Fruit fly (Drosophila melanogaster) whole organism, embryonic: ENCODE results near the gene CG8870.

Source experiments
- ATbp ChIP-seq: fragments of 200-800 bp; sonication (Bioruptor generic); optimal IDR thresholded peaks from 2 replicates; lab custom pipeline; 2017; ENCODE audit warnings: missing biosample characterization, mild to moderate bottlenecking, missing genetic modification characterization, missing genetic modification reagents
- Adf1 ChIP-seq: fragments of 200-800 bp; sonication (Bioruptor generic); IDR thresholded peaks from 2 replicates; pipeline ENCODE4 v1.3.6; 2022; ENCODE audit warnings: missing biosample characterization, missing genetic modification characterization
- Atf3 ChIP-seq: fragments of 200-800 bp; sonication (Bioruptor generic); optimal IDR thresholded peaks from 3 replicates; lab custom pipeline; 2016; ENCODE audit warnings: missing biosample characterization, missing genetic modification characterization
- Bgb ChIP-seq: fragments of 200-800 bp; sonication (Bioruptor generic); IDR thresholded peaks from 2 replicates; pipeline ENCODE4 v1.3.6; 2022; ENCODE audit warnings: missing biosample characterization, missing genetic modification characterization; ENCODE audit not compliant: partially characterized antibody
- CG10147 ChIP-seq: fragments of 200-800 bp; sonication (Bioruptor generic); optimal IDR thresholded peaks from 2 replicates; lab custom pipeline; 2019; ENCODE audit warnings: missing biosample characterization, mild to moderate bottlenecking, missing genetic modification characterization, moderate library complexity
- CG10979 ChIP-seq: fragments of 200-800 bp; sonication (Bioruptor generic); optimal IDR thresholded peaks from 2 replicates; lab custom pipeline; 2018; ENCODE audit warnings: missing biosample characterization, mild to moderate bottlenecking, missing genetic modification characterization, moderate library complexity
- CG11456 ChIP-seq: fragments of 200-800 bp; sonication (Bioruptor generic); IDR thresholded peaks from 3 replicates; pipeline ENCODE4 v1.3.6; 2022; ENCODE audit warnings: missing biosample characterization, missing genetic modification characterization
- CG12659 ChIP-seq: fragments of 200-800 bp; sonication (Bioruptor generic); optimal IDR thresholded peaks from 3 replicates; lab custom pipeline; 2017; ENCODE audit warnings: mild to moderate bottlenecking, missing biosample characterization, missing genetic modification reagents, missing genetic modification characterization
- CG12744 ChIP-seq: fragments of 200-800 bp; sonication (Bioruptor generic); optimal IDR thresholded peaks from 2 replicates; lab custom pipeline; 2016; ENCODE audit warnings: missing biosample characterization, missing genetic modification characterization
- CG15479 ChIP-seq: fragments of 200-800 bp; sonication (Bioruptor generic); optimal IDR thresholded peaks from 3 replicates; lab custom pipeline; 2019; ENCODE audit warnings: missing biosample characterization, mild to moderate bottlenecking, missing genetic modification characterization, moderate library complexity
- CG2116 ChIP-seq: fragments of 200-800 bp; sonication (Bioruptor generic); optimal IDR thresholded peaks from 3 replicates; lab custom pipeline; 2018; ENCODE audit warnings: missing biosample characterization, mild to moderate bottlenecking, missing genetic modification characterization
- CG2120 ChIP-seq: fragments of 200-800 bp; sonication (Bioruptor generic); optimal IDR thresholded peaks from 3 replicates; lab custom pipeline; 2016; ENCODE audit warnings: missing biosample characterization, missing genetic modification characterization
- CG2712 ChIP-seq: fragments of 200-800 bp; optimal IDR thresholded peaks from 3 replicates; lab custom pipeline; 2019; ENCODE audit warnings: missing biosample characterization, mild to moderate bottlenecking, missing genetic modification characterization, moderate library complexity
- CG2875 ChIP-seq: fragments of 200-800 bp; sonication (Bioruptor generic); optimal IDR thresholded peaks from 2 replicates; lab custom pipeline; 2017; ENCODE audit warnings: missing biosample characterization, mild to moderate bottlenecking, missing genetic modification characterization, missing genetic modification reagents
- CG32767 ChIP-seq: fragments of 200-800 bp; sonication (Bioruptor generic); IDR thresholded peaks from 2 replicates; pipeline ENCODE4 v1.3.6; 2022; ENCODE audit warnings: missing biosample characterization, missing genetic modification characterization
- CG32772 ChIP-seq: fragments of 200-800 bp; sonication (Bioruptor generic); IDR thresholded peaks from 2 replicates; pipeline ENCODE4 v1.3.6; 2022; ENCODE audit warnings: missing biosample characterization, missing genetic modification characterization
- CG33213 ChIP-seq: fragments of 200-800 bp; sonication (Bioruptor generic); optimal IDR thresholded peaks from 3 replicates; lab custom pipeline; 2016; ENCODE audit warnings: missing biosample characterization, missing genetic modification characterization
- CG3407 ChIP-seq: fragments of 200-800 bp; sonication (Bioruptor generic); optimal IDR thresholded peaks from 2 replicates; lab custom pipeline; 2018; ENCODE audit warnings: missing biosample characterization, mild to moderate bottlenecking, missing genetic modification characterization
- CG42726 ChIP-seq: fragments of 200-800 bp; sonication (Bioruptor generic); IDR thresholded peaks from 2 replicates; pipeline ENCODE4 v1.3.6; 2022; ENCODE audit warnings: missing biosample characterization, missing genetic modification characterization; ENCODE audit not compliant: partially characterized antibody
- CG4282 ChIP-seq: fragments of 200-800 bp; sonication (Bioruptor generic); optimal IDR thresholded peaks from 2 replicates; lab custom pipeline; 2016; ENCODE audit warnings: missing biosample characterization, missing genetic modification characterization
- CG5180 ChIP-seq: fragments of 200-800 bp; sonication (Bioruptor generic); optimal IDR thresholded peaks from 3 replicates; lab custom pipeline; 2017; ENCODE audit warnings: missing biosample characterization, missing genetic modification characterization, mild to moderate bottlenecking, moderate library complexity, missing genetic modification reagents
- CG6813 ChIP-seq: fragments of 200-800 bp; sonication (Bioruptor generic); optimal IDR thresholded peaks from 2 replicates; lab custom pipeline; 2017; ENCODE audit warnings: missing biosample characterization, missing genetic modification characterization, mild to moderate bottlenecking, moderate library complexity, missing genetic modification reagents
- CG8765 ChIP-seq: fragments of 200-800 bp; sonication (Bioruptor generic); IDR thresholded peaks from 2 replicates; pipeline ENCODE4 v1.3.6; 2022; ENCODE audit warnings: missing biosample characterization, missing genetic modification characterization
- CG8924 ChIP-seq: fragments of 200-800 bp; optimal IDR thresholded peaks from 3 replicates; lab custom pipeline; 2019; ENCODE audit warnings: missing biosample characterization, mild to moderate bottlenecking, missing genetic modification characterization, moderate library complexity
- E2f2 ChIP-seq: fragments of 200-800 bp; sonication (Bioruptor generic); IDR thresholded peaks from 2 replicates; pipeline ENCODE4 v1.3.6; 2022; ENCODE audit warnings: missing biosample characterization, missing genetic modification characterization
- ERR ChIP-seq: fragments of 200-800 bp; sonication (Bioruptor generic); optimal IDR thresholded peaks from 2 replicates; lab custom pipeline; 2016; ENCODE audit warnings: missing biosample characterization, missing genetic modification characterization
- Fer1 ChIP-seq: fragments of 200-800 bp; sonication (Bioruptor generic); optimal IDR thresholded peaks from 2 replicates; lab custom pipeline; 2017; ENCODE audit warnings: missing biosample characterization, mild to moderate bottlenecking, missing genetic modification characterization
- Med ChIP-seq: fragments of 200-800 bp; sonication (Bioruptor generic); peaks from one replicate; lab custom pipeline; 2016; ENCODE audit warnings: missing biosample characterization, missing genetic modification characterization, mild to moderate bottlenecking, inconsistent platforms, moderate library complexity
- Ptx1 ChIP-seq: fragments of 200-800 bp; sonication (Bioruptor generic); IDR thresholded peaks from 2 replicates; pipeline ENCODE4 v1.3.6; 2022; ENCODE audit warnings: missing biosample characterization, missing genetic modification characterization
- Six4 ChIP-seq: fragments of 200-800 bp; sonication (Bioruptor generic); optimal IDR thresholded peaks from 2 replicates; lab custom pipeline; 2016; ENCODE audit warnings: missing biosample characterization, missing genetic modification characterization
- Vsx1 ChIP-seq: fragments of 200-800 bp; sonication (Bioruptor generic); optimal IDR thresholded peaks from 2 replicates; lab custom pipeline; 2017; ENCODE audit warnings: missing biosample characterization, mild to moderate bottlenecking, missing genetic modification characterization, missing genetic modification reagents
- Xbp1 ChIP-seq: fragments of 200-800 bp; sonication (Bioruptor generic); optimal IDR thresholded peaks from 3 replicates; lab custom pipeline; 2016; ENCODE audit warnings: missing biosample characterization, mild to moderate bottlenecking, missing genetic modification characterization
- YL-1 ChIP-seq: fragments of 200-800 bp; sonication (Bioruptor generic); optimal IDR thresholded peaks from 3 replicates; lab custom pipeline; 2017; ENCODE audit warnings: missing biosample characterization, mild to moderate bottlenecking, missing genetic modification characterization
- bigmax ChIP-seq: fragments of 200-800 bp; sonication (Bioruptor generic); optimal IDR thresholded peaks from 2 replicates; lab custom pipeline; 2018; ENCODE audit warnings: missing biosample characterization, mild to moderate bottlenecking, missing genetic modification characterization
- dysf ChIP-seq: fragments of 200-800 bp; sonication (Bioruptor generic); IDR thresholded peaks from 3 replicates; pipeline ENCODE4 v1.3.6; 2022; ENCODE audit warnings: missing biosample characterization, missing genetic modification characterization
- eyg ChIP-seq: fragments of 200-800 bp; sonication (Bioruptor generic); optimal IDR thresholded peaks from 3 replicates; lab custom pipeline; 2016; ENCODE audit warnings: missing biosample characterization, missing genetic modification characterization
- grn ChIP-seq: fragments of 200-800 bp; sonication (Bioruptor generic); optimal IDR thresholded peaks from 3 replicates; lab custom pipeline; 2017; ENCODE audit warnings: missing biosample characterization, missing genetic modification characterization
- hkb ChIP-seq, 2 experiments: fragments of 200-800 bp in 1 of 2; fragments of >200 bp in 1 of 2; sonication (Bioruptor generic) in 1 of 2; IDR thresholded peaks in 1 of 2; optimal IDR thresholded peaks in 1 of 2; 2 replicates each; pipeline versions ENCODE4 v1.3.6 to Lab custom; 2017 to 2022; ENCODE audit warnings: missing biosample characterization in 1 of 2, missing genetic modification characterization in 1 of 2
- knrl ChIP-seq: fragments of 200-800 bp; sonication (Bioruptor generic); IDR thresholded peaks from 3 replicates; pipeline ENCODE4 v1.3.6; 2022; ENCODE audit warnings: missing biosample characterization, missing genetic modification characterization; ENCODE audit not compliant: partially characterized antibody
- lov ChIP-seq, 2 experiments: fragments of 200-800 bp in 1 of 2; fragments of >200 bp in 1 of 2; sonication (Bioruptor generic) in 1 of 2; IDR thresholded peaks in 1 of 2; optimal IDR thresholded peaks in 1 of 2; 2 replicates in 1 of 2; 3 replicates in 1 of 2; pipeline versions ENCODE4 v1.3.6 to Lab custom; 2017 to 2022; ENCODE audit warnings: missing biosample characterization in 1 of 2, missing genetic modification characterization in 1 of 2
- p53 ChIP-seq: fragments of 200-800 bp; sonication (Bioruptor generic); optimal IDR thresholded peaks from 2 replicates; lab custom pipeline; 2016; ENCODE audit warnings: missing biosample characterization, missing genetic modification characterization
- seq ChIP-seq: fragments of 200-800 bp; sonication (Bioruptor generic); IDR thresholded peaks from 2 replicates; pipeline ENCODE4 v1.3.6; 2022; ENCODE audit warnings: missing biosample characterization, missing genetic modification characterization
- stwl ChIP-seq: fragments of 200-800 bp; sonication (Bioruptor generic); optimal IDR thresholded peaks from 3 replicates; lab custom pipeline; 2018; ENCODE audit warnings: missing biosample characterization, mild to moderate bottlenecking, missing genetic modification characterization, moderate library complexity
- twi ChIP-seq: fragments of 200-800 bp; optimal IDR thresholded peaks from 2 replicates; lab custom pipeline; 2019; ENCODE audit warnings: missing biosample characterization, mild to moderate bottlenecking, missing genetic modification characterization, moderate library complexity
- usp ChIP-seq: fragments of >200 bp; optimal IDR thresholded peaks from 2 replicates; lab custom pipeline; 2017; ENCODE audit warnings: missing biosample characterization, missing genetic modification characterization
- zen2 ChIP-seq: fragments of 200-800 bp; sonication (Bioruptor generic); IDR thresholded peaks from 3 replicates; pipeline ENCODE4 v1.3.6; 2022; ENCODE audit warnings: missing biosample characterization, missing genetic modification characterization; ENCODE audit not compliant: partially characterized antibody

CG8870 gene

dm6 chr3R:13364175-13365174 is 15.2 kb upstream of the CG8870 start, which contains the start of gene Dic1 (continued):
- TF ChIP-seq CG5180 (peak; percentile 92), usp (GFP tag; lab: Kevin White, UChicago) (no peak), CG10147 (GFP tag; lab: Kevin White, UChicago) (peak; percentile 98), ERR (peak; percentile 32), CG32767 (GFP tag; lab: Robert Waterston, UW) (peak; percentile 92), CG2120 (GFP tag; lab: Kevin White, UChicago) (peak; percentile 97), Adf1 (GFP tag; lab: Robert Waterston, UW) (peak; percentile 73), grn (GFP tag; lab: Kevin White, UChicago) (peak; percentile 3), hkb (optimal IDR thresholded peaks at IDR 0.05; lab: Kevin White, UChicago) (no peak), hkb (GFP tag; IDR thresholded peaks at IDR 0.05; lab: Robert Waterston, UW) (peak; percentile 96), CG11456 (GFP tag; lab: Robert Waterston, UW) (peak; percentile 85), CG12744 (GFP tag; lab: Kevin White, UChicago) (peak; percentile 86), knrl (GFP tag; lab: Robert Waterston, UW) (no peak), Med (GFP tag; lab: Kevin White, UChicago) (peak; percentile 98), Fer1 (GFP tag; lab: Kevin White, UChicago) (peak; percentile 98), Six4 (GFP tag; lab: Kevin White, UChicago) (peak; percentile 93), CG33213 (peak; percentile 78), Vsx1 (GFP tag; lab: Kevin White, UChicago) (peak; percentile 90), eyg (peak; percentile 71), p53 (GFP tag; lab: Kevin White, UChicago) (peak; percentile 66), stwl (peak; percentile 37), CG2875 (GFP tag; lab: Kevin White, UChicago) (peak; percentile 94), CG4282 (GFP tag; lab: Kevin White, UChicago) (peak; percentile 71), seq (peak; percentile 91), CG3407 (GFP tag; lab: Kevin White, UChicago) (peak; percentile 93), Xbp1 (GFP tag; lab: Kevin White, UChicago) (peak; percentile 97), Atf3 (GFP tag; lab: Kevin White, UChicago) (peak; percentile 88), CG6813 (GFP tag; lab: Kevin White, UChicago) (peak; percentile 93), YL-1 (GFP tag; lab: Kevin White, UChicago) (peak; percentile 93), CG12659 (peak; percentile 99), Bgb (GFP tag; lab: Robert Waterston, UW) (peak; percentile 68; the same call in 1 of the 2 replicates), CG32772 (peak; percentile 75), CG8924 (tag; lab: Kevin White, UChicago) (peak; percentile 98), CG2712 (peak; percentile 96), CG15479 (GFP tag; lab: Kevin White, UChicago) (peak; percentile 30), bigmax (GFP tag; lab: Kevin White, UChicago) (no peak), twi (tag; lab: Kevin White, UChicago) (peak; percentile 89), Ptx1 (GFP tag; lab: Robert Waterston, UW) (peak; percentile 96), CG8765 (GFP tag; lab: Robert Waterston, UW) (peak; percentile 61; the same call in 1 of the 2 replicates), lov (optimal IDR thresholded peaks at IDR 0.05; lab: Kevin White, UChicago) (no peak), lov (GFP tag; IDR thresholded peaks at IDR 0.05; lab: Robert Waterston, UW) (peak; percentile 81), CG2116 (GFP tag; lab: Kevin White, UChicago) (peak; percentile 82), zen2 (GFP tag; lab: Robert Waterston, UW) (no peak), CG42726 (GFP tag; lab: Robert Waterston, UW) (peak; percentile 51; the same call in 1 of the 2 replicates), E2f2 (peak; percentile 71), CG10979 (tag; lab: Kevin White, UChicago) (peak; percentile 99), dysf (GFP tag; lab: Robert Waterston, UW) (peak; percentile 96), ATbp (peak; percentile 96)
